Fruit fly (Drosophila melanogaster): ENCODE results near the gene CG31516.

Gene CG31516

DNA sequence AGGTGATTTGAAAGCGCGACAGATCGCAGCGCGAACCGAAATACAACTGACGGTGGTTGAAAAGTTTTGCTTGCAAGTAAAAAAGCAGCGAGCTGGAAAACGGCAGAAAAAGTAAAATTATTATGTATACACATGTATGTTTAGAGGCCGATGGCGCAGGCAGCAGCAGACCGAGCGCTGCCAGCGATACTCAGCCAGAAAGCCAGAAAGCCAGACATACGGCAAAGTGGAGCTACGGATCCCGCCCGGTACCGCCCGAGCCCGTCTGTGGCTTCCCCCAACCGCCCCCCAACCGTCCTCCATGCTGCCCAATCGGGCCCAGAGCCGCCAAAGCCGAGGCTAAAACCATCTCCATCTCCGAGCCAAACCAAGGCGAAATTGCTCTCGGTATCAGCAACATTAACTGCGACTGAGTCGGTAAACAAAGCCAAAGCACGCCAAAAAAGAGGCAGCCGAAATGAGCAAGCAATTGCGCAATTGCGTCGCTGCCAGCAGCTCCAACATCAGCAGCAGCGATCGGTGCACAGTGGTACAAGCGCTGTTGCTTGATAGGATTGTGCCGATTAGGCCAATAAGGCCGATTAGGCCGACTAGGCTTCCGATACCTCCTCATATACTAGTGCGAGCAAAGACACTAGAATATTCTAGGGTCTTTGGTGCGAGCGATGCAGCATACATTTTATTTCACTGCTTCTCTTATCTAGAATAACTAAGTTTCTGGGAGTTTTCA lies 4.5 kb downstream of the CG31516 start, which contains the start of gene CG14636 (continued):
- no peak for TF ChIP-seq CG10959 (GFP tag; IDR thresholded peaks at IDR 0.05)
- TF ChIP-seq fru (optimal IDR thresholded peaks at IDR 0.05) = no peak
- TF ChIP-seq Abd-B (GFP tag; optimal IDR thresholded peaks at IDR 0.05) = peak; percentile 57
- peak; percentile 57 for TF ChIP-seq Deaf1 (tag; optimal IDR thresholded peaks at IDR 0.05)
- peak; percentile 28 for TF ChIP-seq Usf (GFP tag; optimal IDR thresholded peaks at IDR 0.05)
- no peak for TF ChIP-seq unc-4 (GFP tag; IDR thresholded peaks at IDR 0.05; ENCODE audit: partially characterized antibody)
- TF ChIP-seq danr (GFP tag; IDR thresholded peaks at IDR 0.05) = peak; percentile 73
- peak; percentile 59; the same call in 1 of the 2 replicates for TF ChIP-seq Nf-YA (GFP tag; IDR thresholded peaks at IDR 0.05)
- TF ChIP-seq CG14441 (GFP tag; IDR thresholded peaks at IDR 0.05) = peak; percentile 90
- peak; percentile 58 for TF ChIP-seq fd3F (GFP tag; optimal IDR thresholded peaks at IDR 0.05)
- TF ChIP-seq CG13296 (GFP tag; optimal IDR thresholded peaks at IDR 0.05) = peak; percentile 80
- TF ChIP-seq Xbp1 (GFP tag; optimal IDR thresholded peaks at IDR 0.05) = peak; percentile 66
- peak; percentile 38 for TF ChIP-seq CG33213 (GFP tag; optimal IDR thresholded peaks at IDR 0.05)
- TF ChIP-seq ci (GFP tag; IDR thresholded peaks at IDR 0.05) = peak; percentile 50; the same call in 1 of the 3 replicates
- no peak for TF ChIP-seq kni (GFP tag; optimal IDR thresholded peaks at IDR 0.05)
- TF ChIP-seq nerfin-1 (tag; optimal IDR thresholded peaks at IDR 0.05) = peak; percentile 21
- TF ChIP-seq phol (tag; optimal IDR thresholded peaks at IDR 0.05) = peak; percentile 58
- peak; percentile 72 for TF ChIP-seq BtbVII (GFP tag; optimal IDR thresholded peaks at IDR 0.05)
- no peak for TF ChIP-seq ash1 (GFP tag; optimal IDR thresholded peaks at IDR 0.05)
- peak; percentile 21 for TF ChIP-seq CG8388 (GFP tag; optimal IDR thresholded peaks at IDR 0.05)
- TF ChIP-seq Myb (GFP tag; optimal IDR thresholded peaks at IDR 0.05) = peak; percentile 53
- peak; percentile 58 for TF ChIP-seq CG8924 (tag; optimal IDR thresholded peaks at IDR 0.05)
- 0 out of 2 replicates have a peak, but pooled peaks have one; percentile 37 for TF ChIP-seq CkIIα-i1 (GFP tag; IDR thresholded peaks at IDR 0.05)
- peak; percentile 2 for TF ChIP-seq CG3407 (GFP tag; optimal IDR thresholded peaks at IDR 0.05)
- peak; percentile 78 for TF ChIP-seq jumu (GFP tag; optimal IDR thresholded peaks at IDR 0.05)
- no peak for TF ChIP-seq CG7928 (GFP tag; optimal IDR thresholded peaks at IDR 0.05)
- 0 out of 2 replicates have a peak, but pooled peaks have one; percentile 57 for TF ChIP-seq CG16779 (GFP tag; IDR thresholded peaks at IDR 0.05)
- TF ChIP-seq CG12659 (GFP tag; optimal IDR thresholded peaks at IDR 0.05) = peak; percentile 76
- peak; percentile 78 for TF ChIP-seq CG9609 (GFP tag; optimal IDR thresholded peaks at IDR 0.05)
- TF ChIP-seq Fer1 (GFP tag; optimal IDR thresholded peaks at IDR 0.05) = peak; percentile 84
- TF ChIP-seq Aef1 (GFP tag; IDR thresholded peaks at IDR 0.05) = peak; percentile 53; the same call in 2 of the 3 replicates
- TF ChIP-seq da (GFP tag; optimal IDR thresholded peaks at IDR 0.05) = no peak
- TF ChIP-seq D19B (GFP tag; optimal IDR thresholded peaks at IDR 0.05) = peak; percentile 19
- TF ChIP-seq nau (GFP tag; optimal IDR thresholded peaks at IDR 0.05) = peak; percentile 74
- peak; percentile 77 for TF ChIP-seq esg (GFP tag; conservative IDR thresholded peaks at IDR 0.05)
- no peak for TF ChIP-seq Hr39 (optimal IDR thresholded peaks at IDR 0.05)
- peak; percentile 62 for TF ChIP-seq p53 (GFP tag; optimal IDR thresholded peaks at IDR 0.05)
- TF ChIP-seq CG1024 (GFP tag; IDR thresholded peaks at IDR 0.05) = no peak
- TF ChIP-seq NC2β (GFP tag; optimal IDR thresholded peaks at IDR 0.05) = peak; percentile 62
- TF ChIP-seq PHDP (tag; optimal IDR thresholded peaks at IDR 0.05) = peak; percentile 69
- peak in 1 of 2 experiments; percentile 86 for TF ChIP-seq Hr51 (GFP tag; optimal IDR thresholded peaks at IDR 0.05)
- TF ChIP-seq twi (tag; optimal IDR thresholded peaks at IDR 0.05) = no peak
- peak; percentile 72 for TF ChIP-seq zfh2 (GFP tag; optimal IDR thresholded peaks at IDR 0.05)
- TF ChIP-seq Dp (GFP tag; optimal IDR thresholded peaks at IDR 0.05) = no peak
- peak; percentile 63 for TF ChIP-seq gro (GFP tag; optimal IDR thresholded peaks at IDR 0.05)
- TF ChIP-seq CG8089 (GFP tag; optimal IDR thresholded peaks at IDR 0.05) = peak; percentile 30
- no peak for TF ChIP-seq CG4707 (GFP tag; optimal IDR thresholded peaks at IDR 0.05)
- peak; percentile 71 for TF ChIP-seq CG3281 (GFP tag; optimal IDR thresholded peaks at IDR 0.05)
- peak; percentile 65 for TF ChIP-seq CG17359 (tag; optimal IDR thresholded peaks at IDR 0.05)
- TF ChIP-seq so (GFP tag; IDR thresholded peaks at IDR 0.05) = peak; percentile 81; the same call in 2 of the 3 replicates
